Worm (Caenorhabditis elegans) whole organism, young adult: ENCODE results near the gene F37C12.14.

Source experiments
- B0035.1 ChIP-seq: sonication (generic microtip); optimal IDR thresholded peaks from 2 replicates; lab custom pipeline; 2016; ENCODE audit warnings: missing genetic modification characterization, mild to moderate bottlenecking, missing compliant biosample characterization, missing genotype, missing genetic modification reagents
- B0261.1 ChIP-seq: sonication (generic microtip); optimal IDR thresholded peaks from 2 replicates; lab custom pipeline; 2016; ENCODE audit warnings: mild to moderate bottlenecking, missing genetic modification characterization, moderate library complexity, missing compliant biosample characterization
- C06A6.2 ChIP-seq: fragments of 200-800 bp; sonication (Bioruptor generic); conservative IDR thresholded peaks from 2 replicates; pipeline ENCODE4 v1.3.6; 2022; ENCODE audit warnings: missing genetic modification characterization, missing compliant biosample characterization
- D2030.7 ChIP-seq: fragments of 200-800 bp; sonication (Bioruptor generic); IDR thresholded peaks from 2 replicates; pipeline ENCODE4 v1.3.6; 2022; ENCODE audit warnings: missing genetic modification reagents, missing genetic modification characterization, missing compliant biosample characterization
- F22D6.2 ChIP-seq: sonication (generic microtip); optimal IDR thresholded peaks from 2 replicates; lab custom pipeline; 2016; ENCODE audit warnings: mild to moderate bottlenecking, missing genetic modification characterization, missing compliant biosample characterization
- F33H1.4 ChIP-seq: fragments of 200-800 bp; sonication (Bioruptor generic); IDR thresholded peaks from 2 replicates; pipeline ENCODE4 v1.3.6; 2022; ENCODE audit warnings: missing genetic modification reagents, missing genetic modification characterization, missing compliant biosample characterization
- F39B2.1 ChIP-seq: fragments of 200-800 bp; sonication (Bioruptor generic); IDR thresholded peaks from 2 replicates; pipeline ENCODE4 v1.3.6; 2022; ENCODE audit warnings: missing genetic modification reagents, missing genetic modification characterization, missing compliant biosample characterization
- F52B5.7 ChIP-seq: sonication (generic microtip); optimal IDR thresholded peaks from 2 replicates; lab custom pipeline; 2016; ENCODE audit warnings: mild to moderate bottlenecking, missing genetic modification characterization, missing compliant biosample characterization
- K12H6.12 ChIP-seq: fragments of 200-800 bp; sonication (Bioruptor generic); optimal IDR thresholded peaks from 2 replicates; lab custom pipeline; 2018; ENCODE audit warnings: mild to moderate bottlenecking, missing genetic modification characterization, missing compliant biosample characterization
- Y56A3A.18 ChIP-seq: fragments of 200-800 bp; sonication (Bioruptor generic); IDR thresholded peaks from 2 replicates; pipeline ENCODE4 v1.3.6; 2022; ENCODE audit warnings: missing genetic modification reagents, missing genetic modification characterization, missing compliant biosample characterization
- Y95B8A.8 ChIP-seq: fragments of 200-800 bp; sonication (Bioruptor generic); IDR thresholded peaks from 2 replicates; pipeline ENCODE4 v1.3.6; 2022; ENCODE audit warnings: missing genetic modification reagents, missing genetic modification characterization, missing compliant biosample characterization
- ZK185.1 ChIP-seq: sonication (generic microtip); optimal IDR thresholded peaks from 2 replicates; lab custom pipeline; 2016; ENCODE audit warnings: mild to moderate bottlenecking, missing genetic modification characterization, missing compliant biosample characterization; ENCODE audit not compliant: poor library complexity, severe bottlenecking
- aptf-2 ChIP-seq: fragments of 200-800 bp; sonication (Bioruptor generic); conservative IDR thresholded peaks from 2 replicates; pipeline ENCODE4 v1.3.6; 2022; ENCODE audit warnings: missing genetic modification reagents, missing genetic modification characterization, missing compliant biosample characterization
- aptf-3 ChIP-seq: fragments of 200-800 bp; sonication (Bioruptor generic); IDR thresholded peaks from 2 replicates; pipeline ENCODE4 v1.3.6; 2022; ENCODE audit warnings: missing genetic modification characterization, missing compliant biosample characterization
- atf-7 ChIP-seq: sonication (generic microtip); optimal IDR thresholded peaks from 2 replicates; lab custom pipeline; 2017; ENCODE audit warnings: mild to moderate bottlenecking, missing genetic modification characterization, missing compliant biosample characterization
- attf-3 ChIP-seq: fragments of 200-800 bp; sonication (Bioruptor generic); conservative IDR thresholded peaks from 2 replicates; pipeline ENCODE4 v1.3.6; 2022; ENCODE audit warnings: missing genetic modification reagents, missing genetic modification characterization, missing compliant biosample characterization
- attf-5 ChIP-seq: fragments of 200-800 bp; sonication (Bioruptor generic); optimal IDR thresholded peaks from 2 replicates; lab custom pipeline; 2018; ENCODE audit warnings: mild to moderate bottlenecking, missing genetic modification characterization, missing compliant biosample characterization
- bed-1 ChIP-seq: fragments of 200-800 bp; sonication (Bioruptor generic); IDR thresholded peaks from 2 replicates; pipeline ENCODE4 v1.3.6; 2022; ENCODE audit warnings: missing genetic modification reagents, missing genetic modification characterization, missing compliant biosample characterization
- bed-2 ChIP-seq: fragments of 200-800 bp; sonication (Bioruptor generic); IDR thresholded peaks from 2 replicates; pipeline ENCODE4 v1.3.6; 2022; ENCODE audit warnings: missing genetic modification reagents, missing genetic modification characterization, missing compliant biosample characterization
- ccch-3 ChIP-seq: fragments of 200-800 bp; sonication (Bioruptor generic); optimal IDR thresholded peaks from 2 replicates; lab custom pipeline; 2018; ENCODE audit warnings: mild to moderate bottlenecking, missing genetic modification characterization, missing compliant biosample characterization
- cebp-2 ChIP-seq: fragments of 200-800 bp; sonication (Bioruptor generic); IDR thresholded peaks from 2 replicates; pipeline ENCODE4 v1.3.6; 2022; ENCODE audit warnings: missing genetic modification characterization, missing compliant biosample characterization
- ceh-27 ChIP-seq: fragments of 200-800 bp; sonication (Bioruptor generic); optimal IDR thresholded peaks from 2 replicates; lab custom pipeline; 2018; ENCODE audit warnings: mild to moderate bottlenecking, missing genetic modification characterization, moderate library complexity, missing compliant biosample characterization
- efl-1 ChIP-seq: fragments of 150-350 bp; optimal IDR thresholded peaks from 2 replicates; lab custom pipeline; 2014; ENCODE audit warnings: missing biosample characterization, missing genetic modification reagents, missing genetic modification characterization
- egrh-3 ChIP-seq: fragments of 200-800 bp; sonication (Bioruptor generic); IDR thresholded peaks from 2 replicates; pipeline ENCODE4 v1.3.6; 2022; ENCODE audit warnings: missing genetic modification reagents, missing genetic modification characterization, missing compliant biosample characterization
- ets-4 ChIP-seq: fragments of 200-800 bp; sonication (Bioruptor generic); optimal IDR thresholded peaks from 2 replicates; lab custom pipeline; 2018; ENCODE audit warnings: mild to moderate bottlenecking, missing genetic modification characterization, missing compliant biosample characterization
- fkh-3 ChIP-seq: sonication (generic microtip); optimal IDR thresholded peaks from 2 replicates; lab custom pipeline; 2016; ENCODE audit warnings: mild to moderate bottlenecking, missing genetic modification characterization, missing compliant biosample characterization
- him-1 ChIP-seq: sonication (generic microtip); optimal IDR thresholded peaks from 2 replicates; lab custom pipeline; 2016; ENCODE audit warnings: missing genotype, missing genetic modification reagents, missing genetic modification characterization, missing compliant biosample characterization
- hmg-20 ChIP-seq: fragments of 200-800 bp; sonication (Bioruptor generic); IDR thresholded peaks from 2 replicates; pipeline ENCODE4 v1.3.6; 2022; ENCODE audit warnings: missing genetic modification reagents, missing genetic modification characterization, missing compliant biosample characterization
- hsf-1 ChIP-seq: fragments of 200-800 bp; sonication (Bioruptor generic); IDR thresholded peaks from 2 replicates; pipeline ENCODE4 v1.3.6; 2022; ENCODE audit warnings: missing genetic modification reagents, missing genetic modification characterization, missing compliant biosample characterization
- lag-1 ChIP-seq: fragments of 200-800 bp; sonication (Bioruptor generic); IDR thresholded peaks from 2 replicates; pipeline ENCODE4 v1.3.6; 2022; ENCODE audit warnings: missing genetic modification reagents, missing genetic modification characterization, missing compliant biosample characterization
- let-526 ChIP-seq: fragments of 200-800 bp; sonication (Bioruptor generic); IDR thresholded peaks from 2 replicates; pipeline ENCODE4 v1.3.6; 2022; ENCODE audit warnings: missing genetic modification reagents, missing genetic modification characterization, missing compliant biosample characterization
- lin-40 ChIP-seq: sonication (generic microtip); optimal IDR thresholded peaks from 2 replicates; lab custom pipeline; 2016; ENCODE audit warnings: missing genetic modification characterization, mild to moderate bottlenecking, missing compliant biosample characterization, missing genotype, missing genetic modification reagents
- lin-54 ChIP-seq: fragments of 200-800 bp; sonication (Bioruptor generic); optimal IDR thresholded peaks from 2 replicates; lab custom pipeline; 2018; ENCODE audit warnings: mild to moderate bottlenecking, missing genetic modification characterization, missing compliant biosample characterization
- lir-1 ChIP-seq: fragments of 200-800 bp; sonication (Bioruptor generic); conservative IDR thresholded peaks from 2 replicates; pipeline ENCODE4 v1.3.6; 2022; ENCODE audit warnings: missing genetic modification reagents, missing genetic modification characterization, missing compliant biosample characterization
- lsl-1 ChIP-seq: fragments of 200-800 bp; sonication (Bioruptor generic); optimal IDR thresholded peaks from 2 replicates; lab custom pipeline; 2018; ENCODE audit warnings: mild to moderate bottlenecking, missing genetic modification characterization, moderate library complexity, missing compliant biosample characterization
- nhr-120 ChIP-seq: fragments of 200-800 bp; sonication (Bioruptor generic); IDR thresholded peaks from 2 replicates; pipeline ENCODE4 v1.3.6; 2022; ENCODE audit warnings: missing genetic modification characterization, missing compliant biosample characterization
- nhr-90 ChIP-seq: sonication (generic microtip); optimal IDR thresholded peaks from 2 replicates; lab custom pipeline; 2016; ENCODE audit warnings: missing genotype, mild to moderate bottlenecking, missing genetic modification characterization, missing compliant biosample characterization
- pha-4 ChIP-seq: fragments of 150-350 bp; sonication (generic microtip); optimal IDR thresholded peaks from 2 replicates; lab custom pipeline; 2014; ENCODE audit warnings: missing biosample characterization, missing genetic modification reagents, missing genetic modification characterization
- rec-8 ChIP-seq, 2 experiments: sonication (generic microtip); optimal IDR thresholded peaks; 2 replicates each; lab custom pipeline; 2016; ENCODE audit warnings: mild to moderate bottlenecking in 2 of 2, missing genetic modification characterization in 2 of 2, missing genetic modification reagents in 2 of 2, missing genotype in 2 of 2, missing biosample characterization in 1 of 2, missing compliant biosample characterization in 1 of 2, moderate library complexity in 1 of 2
- rpc-1 ChIP-seq, 2 experiments: fragments of 150-350 bp in 1 of 2; sonication (generic microtip) in 1 of 2; optimal IDR thresholded peaks; 2 replicates each; lab custom pipeline; 2014 to 2018; ENCODE audit warnings: missing biosample characterization in 1 of 2, missing genetic modification characterization in 1 of 2, missing genetic modification reagents in 1 of 2, missing genotype in 1 of 2
- sdz-38 ChIP-seq: sonication (generic microtip); optimal IDR thresholded peaks from 2 replicates; lab custom pipeline; 2016; ENCODE audit warnings: missing genotype, missing genetic modification characterization, missing compliant biosample characterization
- somi-1 ChIP-seq: fragments of 200-800 bp; sonication (Bioruptor generic); optimal IDR thresholded peaks from 2 replicates; lab custom pipeline; 2018; ENCODE audit warnings: mild to moderate bottlenecking, missing genetic modification characterization, missing compliant biosample characterization
- sptf-2 ChIP-seq: fragments of 200-800 bp; sonication (Bioruptor generic); optimal IDR thresholded peaks from 2 replicates; lab custom pipeline; 2018; ENCODE audit warnings: mild to moderate bottlenecking, missing genetic modification characterization, missing compliant biosample characterization
- tbx-9 ChIP-seq: sonication (generic microtip); optimal IDR thresholded peaks from 2 replicates; lab custom pipeline; 2016; ENCODE audit warnings: borderline replicate concordance, missing genetic modification characterization, inconsistent platforms, missing compliant biosample characterization
- tlf-1 ChIP-seq: fragments of 200-800 bp; sonication (Bioruptor generic); optimal IDR thresholded peaks from 2 replicates; lab custom pipeline; 2018; ENCODE audit warnings: mild to moderate bottlenecking, missing genetic modification characterization, missing compliant biosample characterization
- xnd-1 ChIP-seq: sonication (generic microtip); optimal IDR thresholded peaks from 2 replicates; lab custom pipeline; 2016; ENCODE audit warnings: missing genotype, missing genetic modification reagents, missing genetic modification characterization, missing compliant biosample characterization
- ztf-26 ChIP-seq: sonication (generic microtip); optimal IDR thresholded peaks from 2 replicates; lab custom pipeline; 2017; ENCODE audit warnings: missing genetic modification characterization, missing compliant biosample characterization

F37C12.14 gene

DNA sequence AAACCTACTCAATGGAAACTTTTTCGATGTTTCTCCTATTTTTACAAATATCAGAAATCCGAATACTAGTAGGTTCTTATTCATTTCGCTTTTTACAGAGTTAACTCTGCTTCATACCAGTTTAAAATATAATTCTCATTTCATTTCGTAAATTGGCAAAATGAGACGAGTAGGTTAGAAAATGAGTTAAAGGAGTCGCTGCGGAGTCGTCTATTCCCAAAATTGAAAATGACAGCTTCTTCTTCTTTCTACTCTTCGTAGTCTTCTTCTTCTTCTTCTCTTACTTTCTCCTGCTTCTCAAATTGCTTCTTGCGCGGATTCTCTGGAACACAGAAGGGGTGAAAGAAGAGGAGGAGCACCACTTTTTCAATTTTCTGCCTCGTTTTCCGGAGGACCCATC, 40.6 kb downstream of the F37C12.14 start, which contains the start of gene glr-2:
glr-2 (minus strand) TSS at position 211 of the 400 bp plus-strand sequence.
- TF ChIP-seq sptf-2 (no peak), ceh-27 (no peak), pha-4 (no peak), lin-40 (tag; lab: Kevin White, UChicago) (no peak), hmg-20 (GFP tag; lab: Robert Waterston, UW) (no peak), hsf-1 (GFP tag; lab: Robert Waterston, UW) (no peak), egrh-3 (GFP tag; lab: Robert Waterston, UW) (no peak), F52B5.7 (tag; lab: Kevin White, UChicago) (no peak)

DNA sequence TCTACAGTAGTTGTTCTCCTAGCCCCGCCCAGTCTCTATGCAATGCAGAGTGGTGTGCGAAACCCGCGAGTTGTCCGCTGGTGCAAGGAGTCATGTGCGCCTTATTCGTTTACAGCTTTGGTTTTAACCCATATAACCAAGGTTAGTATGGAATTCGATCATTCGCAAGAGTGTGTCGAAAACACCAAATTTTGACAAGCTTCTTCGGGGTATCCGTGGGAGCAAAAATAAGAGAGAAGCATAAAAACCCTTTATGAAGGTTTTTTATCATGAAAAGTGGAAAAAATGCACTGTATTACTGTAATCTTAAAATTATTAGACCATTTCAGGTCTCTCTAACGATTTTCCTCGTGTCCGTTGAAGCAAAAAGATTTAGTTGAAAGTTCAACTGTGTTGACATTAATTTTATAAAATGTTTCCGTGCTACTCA, 43.2 kb downstream of the F37C12.14 start:
- TF ChIP-seq rec-8 (tag; optimal IDR thresholded peaks at IDR 0.05; lab: Kevin White, UChicago) (peak in 1 of 2 experiments; percentile 44), ZK185.1 (tag; lab: Kevin White, UChicago) (no peak), bed-1 (GFP tag; lab: Robert Waterston, UW) (no peak), atf-7 (no peak), somi-1 (GFP tag; lab: Kevin White, UChicago) (no peak), Y95B8A.8 (GFP tag; lab: Robert Waterston, UW) (peak; percentile 67; the same call in 1 of the 2 replicates), ceh-27 (no peak), lir-1 (GFP tag; lab: Robert Waterston, UW) (no peak), lag-1 (GFP tag; lab: Robert Waterston, UW) (no peak), C06A6.2 (no peak), tbx-9 (tag; lab: Kevin White, UChicago) (no peak), rpc-1 (optimal IDR thresholded peaks at IDR 0.05; lab: Kevin White, UChicago) (no peak), rpc-1 (tag; optimal IDR thresholded peaks at IDR 0.05; lab: Kevin White, UChicago) (peak; percentile 11), ccch-3 (GFP tag; lab: Kevin White, UChicago) (no peak), lin-54 (GFP tag; lab: Kevin White, UChicago) (peak; percentile 63), attf-3 (GFP tag; lab: Robert Waterston, UW) (no peak), ets-4 (GFP tag; lab: Kevin White, UChicago) (no peak), efl-1 (no peak), nhr-120 (GFP tag; lab: Robert Waterston, UW) (no peak), aptf-2 (GFP tag; lab: Robert Waterston, UW) (no peak), D2030.7 (peak; percentile 92), B0035.1 (no peak), ztf-26 (tag; lab: Kevin White, UChicago) (no peak), K12H6.12 (tag; lab: Kevin White, UChicago) (no peak), cebp-2 (GFP tag; lab: Robert Waterston, UW) (no peak), Y56A3A.18 (GFP tag; lab: Robert Waterston, UW) (peak; percentile 61; the same call in 1 of the 2 replicates), hsf-1 (GFP tag; lab: Robert Waterston, UW) (peak; percentile 56), F33H1.4 (GFP tag; lab: Robert Waterston, UW) (peak; percentile 56), bed-2 (no peak), attf-5 (no peak), xnd-1 (tag; lab: Kevin White, UChicago) (no peak), sdz-38 (tag; lab: Kevin White, UChicago) (no peak), fkh-3 (tag; lab: Kevin White, UChicago) (no peak), let-526 (no peak), B0261.1 (tag; lab: Kevin White, UChicago) (no peak), F22D6.2 (tag; lab: Kevin White, UChicago) (no peak), sptf-2 (no peak), F39B2.1 (0 out of 2 replicates have a peak, but pooled peaks have one; percentile 61), aptf-3 (GFP tag; lab: Robert Waterston, UW) (no peak), him-1 (tag; lab: Kevin White, UChicago) (peak; percentile 96), tlf-1 (GFP tag; lab: Kevin White, UChicago) (peak; percentile 18), nhr-90 (tag; lab: Kevin White, UChicago) (no peak), egrh-3 (GFP tag; lab: Robert Waterston, UW) (no peak), lsl-1 (GFP tag; lab: Kevin White, UChicago) (peak; percentile 71)
